Worm (Caenorhabditis elegans) whole organism, L3 larva: ENCODE results near the gene sre-27.
A peak's percentile ranks its signal among the peaks of the same experiment; 100 is the strongest.

Source experiments
- R02D3.7 ChIP-seq: fragments of 150-350 bp; optimal IDR thresholded peaks from 2 replicates; lab custom pipeline; 2014; ENCODE audit warnings: missing biosample characterization, missing genetic modification characterization
- ZK546.5 ChIP-seq: sonication (generic microtip); optimal IDR thresholded peaks from 2 replicates; lab custom pipeline; 2017; ENCODE audit warnings: missing biosample characterization, missing genetic modification characterization
- ama-1 ChIP-seq: fragments of 150-350 bp; optimal IDR thresholded peaks from 2 replicates; lab custom pipeline; 2018
- ceh-16 ChIP-seq: sonication (generic microtip); optimal IDR thresholded peaks from 2 replicates; lab custom pipeline; 2017; ENCODE audit warnings: missing biosample characterization, missing genetic modification characterization
- ceh-28 ChIP-seq: fragments of 150-350 bp; optimal IDR thresholded peaks from 2 replicates; lab custom pipeline; 2014; ENCODE audit warnings: missing biosample characterization, missing genetic modification reagents, missing genetic modification characterization
- ceh-82 ChIP-seq: fragments of 150-350 bp; optimal IDR thresholded peaks from 2 replicates; lab custom pipeline; 2014; ENCODE audit warnings: missing biosample characterization, missing genetic modification characterization
- daf-12 ChIP-seq: fragments of 150-350 bp; optimal IDR thresholded peaks from 2 replicates; lab custom pipeline; 2014; ENCODE audit warnings: missing biosample characterization, missing genetic modification reagents, missing genetic modification characterization
- egl-27 ChIP-seq: sonication (generic microtip); optimal IDR thresholded peaks from 4 replicates; lab custom pipeline; 2017; ENCODE audit warnings: missing biosample characterization, missing genetic modification reagents, missing genetic modification characterization
- egl-5 ChIP-seq: fragments of 150-350 bp; optimal IDR thresholded peaks from 2 replicates; lab custom pipeline; 2017; ENCODE audit warnings: missing biosample characterization, missing genetic modification reagents, missing genetic modification characterization, inconsistent platforms
- elt-1 ChIP-seq: fragments of 150-350 bp; optimal IDR thresholded peaks from 2 replicates; lab custom pipeline; 2014; ENCODE audit warnings: missing biosample characterization, missing genetic modification characterization
- elt-2 ChIP-seq: sonication (generic microtip); optimal IDR thresholded peaks from 2 replicates; lab custom pipeline; 2016; ENCODE audit warnings: missing genetic modification reagents, mild to moderate bottlenecking, missing genetic modification characterization, missing compliant biosample characterization
- elt-3 ChIP-seq, 3 experiments: fragments of 150-350 bp in 1 of 3; sonication (generic microtip) in 2 of 3; optimal IDR thresholded peaks; 2 replicates in 2 of 3; 4 replicates in 1 of 3; lab custom pipeline; 2014 to 2017; ENCODE audit warnings: missing biosample characterization in 3 of 3, missing genetic modification characterization in 3 of 3
- eor-1 ChIP-seq, 2 experiments: fragments of 150-350 bp; optimal IDR thresholded peaks; 2 replicates each; lab custom pipeline; 2014 to 2018; ENCODE audit warnings: missing biosample characterization in 2 of 2, missing genetic modification characterization in 2 of 2
- fkh-10 ChIP-seq: sonication (generic microtip); optimal IDR thresholded peaks from 2 replicates; lab custom pipeline; 2017; ENCODE audit warnings: missing biosample characterization, missing genetic modification reagents, missing genetic modification characterization
- fkh-2 ChIP-seq: fragments of 150-350 bp; optimal IDR thresholded peaks from 2 replicates; lab custom pipeline; 2014; ENCODE audit warnings: missing biosample characterization, missing genetic modification reagents, missing genetic modification characterization
- fos-1 ChIP-seq: fragments of 150-350 bp; optimal IDR thresholded peaks from 2 replicates; lab custom pipeline; 2014; ENCODE audit warnings: missing biosample characterization, missing genetic modification characterization
- hmg-11 ChIP-seq: sonication (generic microtip); optimal IDR thresholded peaks from 2 replicates; lab custom pipeline; 2016; ENCODE audit warnings: missing genetic modification characterization, missing compliant biosample characterization
- jun-1 ChIP-seq: fragments of 150-350 bp; optimal IDR thresholded peaks from 2 replicates; lab custom pipeline; 2014; ENCODE audit warnings: missing biosample characterization, missing genetic modification reagents, missing genetic modification characterization
- lin-15B ChIP-seq: fragments of 150-350 bp; optimal IDR thresholded peaks from 2 replicates; lab custom pipeline; 2014; ENCODE audit warnings: missing biosample characterization, missing genetic modification characterization
- lin-39 ChIP-seq: fragments of 150-350 bp; optimal IDR thresholded peaks from 2 replicates; lab custom pipeline; 2018; ENCODE audit warnings: missing biosample characterization, missing genetic modification reagents, missing genetic modification characterization
- lsy-12 ChIP-seq: sonication (generic microtip); optimal IDR thresholded peaks from 2 replicates; lab custom pipeline; 2016; ENCODE audit warnings: mild to moderate bottlenecking, missing genetic modification characterization, missing compliant biosample characterization
- mdl-1 ChIP-seq: fragments of 150-350 bp; optimal IDR thresholded peaks from 2 replicates; lab custom pipeline; 2014; ENCODE audit warnings: missing biosample characterization, missing genetic modification characterization
- nfya-1 ChIP-seq: sonication (generic microtip); optimal IDR thresholded peaks from 2 replicates; lab custom pipeline; 2017; ENCODE audit warnings: missing genetic modification characterization, mild to moderate bottlenecking, missing compliant biosample characterization, antibody characterized with exemption, moderate library complexity; ENCODE audit not compliant: insufficient read depth
- nhr-11 ChIP-seq: fragments of 150-350 bp; optimal IDR thresholded peaks from 2 replicates; lab custom pipeline; 2014; ENCODE audit warnings: missing biosample characterization, missing genetic modification characterization
- nhr-12 ChIP-seq: fragments of 150-350 bp; optimal IDR thresholded peaks from 2 replicates; lab custom pipeline; 2014; ENCODE audit warnings: missing biosample characterization, missing genetic modification characterization
- nhr-23 ChIP-seq: fragments of 150-350 bp; optimal IDR thresholded peaks from 2 replicates; lab custom pipeline; 2014; ENCODE audit warnings: missing biosample characterization, missing genetic modification reagents, missing genetic modification characterization
- nhr-237 ChIP-seq: fragments of 150-350 bp; optimal IDR thresholded peaks from 2 replicates; lab custom pipeline; 2014; ENCODE audit warnings: missing biosample characterization, missing genetic modification characterization
- nhr-25 ChIP-seq: sonication (generic microtip); optimal IDR thresholded peaks from 2 replicates; lab custom pipeline; 2017; ENCODE audit warnings: missing biosample characterization, missing genetic modification characterization
- nhr-28 ChIP-seq: fragments of 150-350 bp; optimal IDR thresholded peaks from 2 replicates; lab custom pipeline; 2014; ENCODE audit warnings: missing biosample characterization, missing genetic modification characterization
- nhr-43 ChIP-seq: sonication (generic microtip); optimal IDR thresholded peaks from 2 replicates; lab custom pipeline; 2016; ENCODE audit warnings: mild to moderate bottlenecking, missing genetic modification characterization, missing compliant biosample characterization; ENCODE audit not compliant: poor library complexity, severe bottlenecking
- nhr-76 ChIP-seq: fragments of 150-350 bp; sonication (generic microtip); optimal IDR thresholded peaks from 5 replicates; lab custom pipeline; 2014; ENCODE audit warnings: missing biosample characterization, missing genetic modification characterization
- nhr-77 ChIP-seq: fragments of 150-350 bp; optimal IDR thresholded peaks from 2 replicates; lab custom pipeline; 2014; ENCODE audit warnings: missing biosample characterization, missing genetic modification characterization
- pha-4 ChIP-seq: fragments of 150-350 bp; optimal IDR thresholded peaks from 2 replicates; lab custom pipeline; 2014; ENCODE audit warnings: missing biosample characterization, missing genetic modification reagents, missing genetic modification characterization
- pqm-1 ChIP-seq: fragments of 150-350 bp; optimal IDR thresholded peaks from 2 replicates; lab custom pipeline; 2017; ENCODE audit warnings: missing biosample characterization, missing genetic modification characterization, inconsistent platforms
- sea-2 ChIP-seq: fragments of 150-350 bp; sonication (generic microtip); optimal IDR thresholded peaks from 4 replicates; lab custom pipeline; 2014; ENCODE audit warnings: missing biosample characterization, missing genetic modification reagents, missing genetic modification characterization
- skn-1 ChIP-seq: fragments of 150-350 bp; optimal IDR thresholded peaks from 2 replicates; lab custom pipeline; 2014; ENCODE audit warnings: missing biosample characterization, missing genetic modification characterization
- snpc-4 ChIP-seq: fragments of 150-350 bp; optimal IDR thresholded peaks from 2 replicates; lab custom pipeline; 2014; ENCODE audit warnings: missing biosample characterization, missing genetic modification characterization
- tbx-2 ChIP-seq: sonication (generic microtip); optimal IDR thresholded peaks from 2 replicates; lab custom pipeline; 2016; ENCODE audit warnings: mild to moderate bottlenecking, missing genetic modification characterization, missing compliant biosample characterization
- unc-39 ChIP-seq: sonication (generic microtip); optimal IDR thresholded peaks from 4 replicates; lab custom pipeline; 2017; ENCODE audit warnings: missing biosample characterization, missing genetic modification characterization
- unc-62 ChIP-seq: fragments of 150-350 bp; sonication (generic microtip); optimal IDR thresholded peaks from 4 replicates; lab custom pipeline; 2014; ENCODE audit warnings: missing biosample characterization, missing genetic modification reagents, missing genetic modification characterization
- zag-1 ChIP-seq: fragments of 150-350 bp; optimal IDR thresholded peaks from 2 replicates; lab custom pipeline; 2014; ENCODE audit warnings: missing biosample characterization, missing genetic modification characterization
- ztf-11 ChIP-seq: fragments of 150-350 bp; optimal IDR thresholded peaks from 2 replicates; lab custom pipeline; 2014; ENCODE audit warnings: missing biosample characterization, missing genetic modification characterization
- ztf-4 ChIP-seq: fragments of 150-350 bp; optimal IDR thresholded peaks from 2 replicates; lab custom pipeline; 2014; ENCODE audit warnings: missing biosample characterization, missing genetic modification characterization

The sre-27 gene

DNA sequence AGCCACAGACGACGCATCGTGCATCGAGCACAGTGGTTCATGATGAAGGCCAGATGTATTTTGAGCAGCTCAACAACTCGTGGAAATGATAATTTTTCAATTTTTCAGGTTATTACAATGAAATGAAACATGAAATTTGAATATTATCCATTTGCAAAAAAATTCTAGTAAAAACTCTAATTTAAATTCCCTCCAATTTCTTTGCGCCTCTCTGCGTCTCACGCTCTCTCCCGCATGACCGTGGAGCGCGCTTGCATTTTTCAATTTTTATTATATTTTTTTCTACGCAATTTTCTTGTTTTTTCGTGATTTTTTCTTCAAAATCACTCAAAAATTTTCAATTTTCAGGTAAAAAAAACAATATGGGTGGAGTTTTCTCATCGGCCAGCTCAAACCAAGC, 42.0 kb upstream of the sre-27 start, which contains the start of gene tag-281:
TSS of gene tag-281 (plus strand) at position 340 of the 400 bp plus-strand sequence.
- TF ChIP-seq elt-2 (tag; lab: Kevin White, UChicago) (no peak), egl-27 (tag; lab: Kevin White, UChicago) (no peak), nfya-1 (tag; lab: Kevin White, UChicago) (peak; percentile 90), ceh-28 (peak; percentile 52), skn-1 (tag; lab: Kevin White, UChicago) (peak; percentile 52), unc-39 (tag; lab: Kevin White, UChicago) (no peak), nhr-77 (tag; lab: Kevin White, UChicago) (no peak), hmg-11 (tag; lab: Kevin White, UChicago) (peak; percentile 22), nhr-12 (tag; lab: Kevin White, UChicago) (no peak), zag-1 (no peak), pha-4 (tag; lab: Kevin White, UChicago) (peak; percentile 87), fkh-10 (GFP tag; lab: Kevin White, UChicago) (peak; percentile 33), daf-12 (tag; lab: Kevin White, UChicago) (no peak), jun-1 (peak; percentile 52), nhr-237 (no peak), elt-1 (no peak), pqm-1 (peak; percentile 53), nhr-25 (tag; lab: Kevin White, UChicago) (no peak), ZK546.5 (no peak), lin-15B (tag; lab: Kevin White, UChicago) (peak; percentile 92), fkh-2 (no peak), mdl-1 (no peak), egl-5 (tag; lab: Kevin White, UChicago) (peak; percentile 52), ceh-16 (tag; lab: Kevin White, UChicago) (no peak), nhr-11 (tag; lab: Kevin White, UChicago) (no peak), nhr-28 (tag; lab: Kevin White, UChicago) (no peak), nhr-43 (tag; lab: Kevin White, UChicago) (no peak), ceh-82 (tag; lab: Kevin White, UChicago) (peak; percentile 44), lsy-12 (tag; lab: Kevin White, UChicago) (no peak), nhr-23 (tag; lab: Kevin White, UChicago) (peak; percentile 91), ztf-4 (tag; lab: Kevin White, UChicago) (no peak), elt-3 (tag; optimal IDR thresholded peaks at IDR 0.05; lab: Kevin White, UChicago) (no peak), eor-1 (tag; optimal IDR thresholded peaks at IDR 0.05; lab: Kevin White, UChicago) (no peak), tbx-2 (tag; lab: Kevin White, UChicago) (peak; percentile 6), nhr-76 (tag; lab: Kevin White, UChicago) (no peak), snpc-4 (tag; lab: Kevin White, UChicago) (peak; percentile 69), unc-62 (GFP tag; lab: Kevin White, UChicago) (no peak), lin-39 (tag; lab: Kevin White, UChicago) (peak; percentile 49), ztf-11 (no peak), ama-1 (no peak), sea-2 (GFP tag; lab: Kevin White, UChicago) (no peak), R02D3.7 (peak; percentile 72)

DNA sequence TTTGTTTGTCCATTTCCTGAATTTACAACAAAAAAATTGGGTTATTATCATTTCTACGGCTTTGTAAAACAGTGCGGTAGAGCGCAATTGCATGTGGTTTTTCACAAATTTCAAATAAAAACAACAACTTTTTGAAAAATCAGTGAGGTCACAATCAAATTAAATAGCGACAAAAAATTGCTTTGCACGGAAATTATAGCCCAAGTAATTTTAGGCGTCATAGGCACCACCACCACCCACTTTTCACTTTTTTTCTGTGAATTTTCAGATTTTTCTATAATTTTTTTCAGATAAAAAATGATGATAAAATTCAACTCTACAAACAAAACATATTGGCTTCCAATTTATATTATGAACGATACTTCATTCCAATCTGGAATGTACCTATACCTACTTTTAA, 39.9 kb upstream of the sre-27 start, which contains the start of gene sre-38:
TSS of gene sre-38 (plus strand) at position 301 of the 400 bp plus-strand sequence.
- TF ChIP-seq tbx-2 (tag; lab: Kevin White, UChicago), result no peak
- no peak for TF ChIP-seq nhr-77 (tag; lab: Kevin White, UChicago)
- no peak for TF ChIP-seq ZK546.5
- no peak for TF ChIP-seq ceh-16 (tag; lab: Kevin White, UChicago)
- TF ChIP-seq daf-12 (tag; lab: Kevin White, UChicago), result no peak
- TF ChIP-seq nhr-11 (tag; lab: Kevin White, UChicago), result no peak
- TF ChIP-seq egl-27 (tag; lab: Kevin White, UChicago), result no peak
- TF ChIP-seq zag-1, result no peak
- TF ChIP-seq nhr-43 (tag; lab: Kevin White, UChicago), result no peak
- no peak for TF ChIP-seq R02D3.7
- TF ChIP-seq fos-1 (tag; lab: Kevin White, UChicago), result no peak
- TF ChIP-seq, all 47 proteins: peak for 0
